Fruit fly (Drosophila melanogaster): Measurements from ENCODE around the gene CG3651.

- TF ChIP-seq CG8478 (optimal IDR thresholded peaks at IDR 0.05) (no peak), EcR (GFP tag; optimal IDR thresholded peaks at IDR 0.05) (no peak), Dll (optimal IDR thresholded peaks at IDR 0.05) (no peak), pan (optimal IDR thresholded peaks at IDR 0.05) (no peak), psq (optimal IDR thresholded peaks at IDR 0.05) (no peak)
Observed at dm6 chr2L:22146247-22146646, 25.1 kb downstream of the CG3651 start.
